Worm (Caenorhabditis elegans): ENCODE results near the gene kbp-2.

ce11 chrIII:4887291-4887690 lies 16.4 kb downstream of the kbp-2 start, which contains the start of gene clec-6:
- TF ChIP-seq ceh-82 (tag; optimal IDR thresholded peaks at IDR 0.05) = no peak
- TF ChIP-seq ama-1 (optimal IDR thresholded peaks at IDR 0.05) = no peak

All from whole organism, L3 larva.